Fruit fly (Drosophila melanogaster): ENCODE results near the gene CG1647.
A peak's percentile ranks its signal among the peaks of the same experiment; 100 is the strongest.

CG1647 gene

dm6 chr3R:28819555-28820305 lies at the start of gene CG1647, which contains the start of gene CG1523 (continued):
- TF ChIP-seq CG6175 (GFP tag; IDR thresholded peaks at IDR 0.05) (no peak), CG13123 (GFP tag; optimal IDR thresholded peaks at IDR 0.05) (peak; percentile 4), crc (GFP tag; optimal IDR thresholded peaks at IDR 0.05) (peak; percentile 44), CG3838 (GFP tag; optimal IDR thresholded peaks at IDR 0.05) (no peak), dmrt11E (tag; optimal IDR thresholded peaks at IDR 0.05) (peak; percentile 75), CG13775 (GFP tag; optimal IDR thresholded peaks at IDR 0.05) (peak; percentile 79), CG1832 (GFP tag; optimal IDR thresholded peaks at IDR 0.05) (no peak), CG31441 (GFP tag; IDR thresholded peaks at IDR 0.05) (no peak), CG1603 (tag; optimal IDR thresholded peaks at IDR 0.05) (peak; percentile 73), CG17612 (GFP tag; IDR thresholded peaks at IDR 0.05) (no peak), ERR (GFP tag; optimal IDR thresholded peaks at IDR 0.05) (no peak), CG7839 (tag; optimal IDR thresholded peaks at IDR 0.05) (no peak), Deaf1 (tag; optimal IDR thresholded peaks at IDR 0.05) (no peak), sima (GFP tag; optimal IDR thresholded peaks at IDR 0.05) (no peak), CG14014 (GFP tag; IDR thresholded peaks at IDR 0.05) (no peak), CG12104 (GFP tag; optimal IDR thresholded peaks at IDR 0.05) (peak; percentile 48), ac (GFP tag; optimal IDR thresholded peaks at IDR 0.05) (no peak), CG7987 (GFP tag; optimal IDR thresholded peaks at IDR 0.05) (no peak), Bteb2 (GFP tag; optimal IDR thresholded peaks at IDR 0.05) (no peak), Antp (GFP tag; optimal IDR thresholded peaks at IDR 0.05) (peak; percentile 76), MESR4 (GFP tag; optimal IDR thresholded peaks at IDR 0.05) (peak; percentile 22), Dip2 (GFP tag; IDR thresholded peaks at IDR 0.05) (no peak), Xbp1 (GFP tag; optimal IDR thresholded peaks at IDR 0.05) (peak; percentile 68), bowl (GFP tag; IDR thresholded peaks at IDR 0.05) (no peak), CG6765 (GFP tag; optimal IDR thresholded peaks at IDR 0.05) (no peak), Ptx1 (GFP tag; IDR thresholded peaks at IDR 0.05) (peak; percentile 60), trem (tag; optimal IDR thresholded peaks at IDR 0.05) (peak; percentile 11), gsb (GFP tag; IDR thresholded peaks at IDR 0.05) (no peak), lmd (GFP tag; IDR thresholded peaks at IDR 0.05) (peak; percentile 62), Asciz (GFP tag; optimal IDR thresholded peaks at IDR 0.05) (no peak), E2f1 (GFP tag; IDR thresholded peaks at IDR 0.05) (no peak; the same call in 1 of the 2 replicates), CG34376 (GFP tag; optimal IDR thresholded peaks at IDR 0.05) (peak; percentile 10), Lim3 (GFP tag; IDR thresholded peaks at IDR 0.05) (no peak), CG8290 (GFP tag; optimal IDR thresholded peaks at IDR 0.05) (no peak), CG8290 (tag; optimal IDR thresholded peaks at IDR 0.05) (no peak), da (GFP tag; optimal IDR thresholded peaks at IDR 0.05) (no peak), CG11695 (GFP tag; IDR thresholded peaks at IDR 0.05) (peak; percentile 38; the same call in 1 of the 3 replicates), CG6791 (GFP tag; IDR thresholded peaks at IDR 0.05; ENCODE audit: partially characterized antibody) (peak; percentile 39; the same call in 1 of the 3 replicates), abd-A (tag; optimal IDR thresholded peaks at IDR 0.05) (no peak), CoRest (tag; optimal IDR thresholded peaks at IDR 0.05) (peak; percentile 86), CG13287 (GFP tag; IDR thresholded peaks at IDR 0.05; ENCODE audit: partially characterized antibody) (peak; percentile 67), btn (GFP tag; optimal IDR thresholded peaks at IDR 0.05) (no peak), peb (GFP tag; IDR thresholded peaks at IDR 0.05) (0 out of 2 replicates have a peak, but pooled peaks have one; percentile 7), CG17385 (GFP tag; optimal IDR thresholded peaks at IDR 0.05) (peak; percentile 66), NC2β (GFP tag; optimal IDR thresholded peaks at IDR 0.05) (peak; percentile 49), dan (GFP tag; IDR thresholded peaks at IDR 0.05) (no peak), Hmx (GFP tag; optimal IDR thresholded peaks at IDR 0.05) (no peak), CG17186 (GFP tag; optimal IDR thresholded peaks at IDR 0.05) (no peak), CG12659 (GFP tag; optimal IDR thresholded peaks at IDR 0.05) (peak; percentile 67), ranshi (GFP tag; IDR thresholded peaks at IDR 0.05) (peak; percentile 34; the same call in 1 of the 2 replicates), B-H2 (GFP tag; optimal IDR thresholded peaks at IDR 0.05) (no peak)
